Fruit fly (Drosophila melanogaster): ENCODE measurements around the gene hng3.

hng3 gene

DNA sequence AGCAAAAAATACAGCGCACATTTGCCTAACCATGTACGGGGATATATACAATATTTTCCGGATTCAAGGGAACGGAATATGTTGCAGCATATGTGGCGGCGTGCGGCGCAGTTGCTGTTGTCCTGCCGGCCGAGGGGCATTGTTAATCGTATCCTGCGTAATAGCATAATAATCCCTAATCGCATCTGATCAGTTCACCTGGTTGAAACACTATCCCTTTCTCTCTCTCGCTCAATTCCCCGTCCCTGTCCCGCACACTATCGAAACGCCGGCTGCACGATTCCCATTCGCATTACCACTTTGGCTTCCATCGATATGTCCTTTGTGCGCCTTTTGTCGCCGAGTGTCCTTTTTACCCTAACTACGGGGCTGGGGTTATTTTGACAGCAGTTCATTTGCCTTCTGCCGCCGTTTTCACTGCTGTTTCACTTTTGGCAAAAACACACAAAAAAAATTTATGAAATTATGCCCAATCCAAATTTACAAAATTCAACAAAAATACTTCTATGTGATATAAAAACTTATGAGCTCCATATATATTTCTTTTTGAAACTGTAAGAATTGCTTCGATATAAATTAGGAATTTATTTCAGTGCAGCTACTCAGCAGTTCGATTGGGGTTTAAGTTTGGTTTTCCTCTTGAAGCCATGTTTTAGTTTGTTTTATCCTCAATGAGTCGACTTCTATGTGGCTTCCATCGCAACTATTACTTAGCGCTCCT, 9.9 kb downstream of the hng3 start (continued):
- TF ChIP-seq Spps (tag; optimal IDR thresholded peaks at IDR 0.05) (peak; percentile 41), HLH4C (GFP tag; IDR thresholded peaks at IDR 0.05; ENCODE audit: partially characterized antibody) (no peak), sens (GFP tag) (peak; percentile 97), CG12071 (GFP tag; optimal IDR thresholded peaks at IDR 0.05) (no peak), CG31388 (GFP tag; optimal IDR thresholded peaks at IDR 0.05) (no peak), CG4820 (GFP tag; optimal IDR thresholded peaks at IDR 0.05) (peak; percentile 43), pan (optimal IDR thresholded peaks at IDR 0.05) (no peak), pan (GFP tag; optimal IDR thresholded peaks at IDR 0.05 in 1 of 2, IDR thresholded peaks at IDR 0.05 in 1 of 2) (peak in 1 of 2 experiments; percentile 33), Fer1 (GFP tag; optimal IDR thresholded peaks at IDR 0.05) (no peak), Hand (GFP tag; optimal IDR thresholded peaks at IDR 0.05) (no peak), fd102C (GFP tag; optimal IDR thresholded peaks at IDR 0.05) (no peak), pros (GFP tag; optimal IDR thresholded peaks at IDR 0.05) (peak; percentile 67), CG11247 (GFP tag; IDR thresholded peaks at IDR 0.05) (no peak), onecut (GFP tag; IDR thresholded peaks at IDR 0.05) (no peak), Taf1 (GFP tag; IDR thresholded peaks at IDR 0.05) (no peak), cwo (GFP tag; optimal IDR thresholded peaks at IDR 0.05) (no peak), CG14965 (GFP tag; optimal IDR thresholded peaks at IDR 0.05; ENCODE audit: borderline replicate concordance) (no peak), Hr51 (GFP tag; optimal IDR thresholded peaks at IDR 0.05) (peak; percentile 4 to 16), CG6654 (GFP tag; optimal IDR thresholded peaks at IDR 0.05) (no peak), dpn (GFP tag; optimal IDR thresholded peaks at IDR 0.05) (peak; percentile 16), mam (GFP tag; optimal IDR thresholded peaks at IDR 0.05) (peak; percentile 3), kni (GFP tag; optimal IDR thresholded peaks at IDR 0.05) (peak; percentile 52), CG11456 (GFP tag; IDR thresholded peaks at IDR 0.05) (no peak), CG7928 (GFP tag; optimal IDR thresholded peaks at IDR 0.05) (no peak), btn (GFP tag; optimal IDR thresholded peaks at IDR 0.05) (no peak), run (tag; optimal IDR thresholded peaks at IDR 0.05) (no peak), Sry-β (GFP tag; optimal IDR thresholded peaks at IDR 0.05) (no peak), tin (GFP tag; optimal IDR thresholded peaks at IDR 0.05) (peak; percentile 59), HHEX (GFP tag; optimal IDR thresholded peaks at IDR 0.05) (no peak), psq (GFP tag; optimal IDR thresholded peaks at IDR 0.05) (no peak), Rx (GFP tag; IDR thresholded peaks at IDR 0.05) (no peak), CG7839 (tag; optimal IDR thresholded peaks at IDR 0.05) (peak; percentile 57), bcd (GFP tag; optimal IDR thresholded peaks at IDR 0.05) (peak; percentile 31), CG4282 (GFP tag; optimal IDR thresholded peaks at IDR 0.05) (no peak), CG16863 (GFP tag; optimal IDR thresholded peaks at IDR 0.05) (peak; percentile 35), chm (GFP tag; IDR thresholded peaks at IDR 0.05) (no peak), CG17385 (GFP tag; optimal IDR thresholded peaks at IDR 0.05) (no peak), Eip74EF (GFP tag; optimal IDR thresholded peaks at IDR 0.05) (no peak), Opbp (GFP tag; IDR thresholded peaks at IDR 0.05; ENCODE audit: partially characterized antibody) (no peak), sr (GFP tag; IDR thresholded peaks at IDR 0.05) (no peak), Doc3 (GFP tag; IDR thresholded peaks at IDR 0.05; ENCODE audit: partially characterized antibody) (no peak), CG13296 (GFP tag; optimal IDR thresholded peaks at IDR 0.05) (no peak), exex (tag; optimal IDR thresholded peaks at IDR 0.05) (no peak), Oli (tag; optimal IDR thresholded peaks at IDR 0.05) (peak; percentile 24), CG1529 (GFP tag; optimal IDR thresholded peaks at IDR 0.05) (peak; percentile 10), CG4424 (GFP tag; optimal IDR thresholded peaks at IDR 0.05) (peak; percentile 76), Mrtf (GFP tag; IDR thresholded peaks at IDR 0.05) (no peak), CG10147 (GFP tag; optimal IDR thresholded peaks at IDR 0.05) (no peak), CG34422 (GFP tag; IDR thresholded peaks at IDR 0.05) (0 out of 3 replicates have a peak, but pooled peaks have one; percentile 32)

All from whole organism, embryonic.